Worm (Caenorhabditis elegans): Measurements from ENCODE around the gene F11G11.15.

ce11 chrII:4863357-4863756 lies 11.3 kb upstream of the F11G11.15 start, which contains the start of the genes mpst-4 and F11G11.14:
- no peak for TF ChIP-seq fos-1 (tag; optimal IDR thresholded peaks at IDR 0.05)
- TF ChIP-seq elt-1 (tag; optimal IDR thresholded peaks at IDR 0.05), result no peak
- TF ChIP-seq F13H6.1 (tag; optimal IDR thresholded peaks at IDR 0.05), result no peak
- TF ChIP-seq lin-13 (GFP tag; optimal IDR thresholded peaks at IDR 0.05), result no peak
- TF ChIP-seq ceh-16 (tag; optimal IDR thresholded peaks at IDR 0.05), result no peak
- TF ChIP-seq nhr-237 (tag; optimal IDR thresholded peaks at IDR 0.05), result no peak
- TF ChIP-seq R02D3.7 (tag; optimal IDR thresholded peaks at IDR 0.05), result no peak
- TF ChIP-seq Y55F3AM.14 (GFP tag; optimal IDR thresholded peaks at IDR 0.05), result no peak
